Fruit fly (Drosophila melanogaster) whole organism, embryonic: ENCODE results near the gene CG9117.

ENCODE experiments used
- CG1024 ChIP-seq: fragments of 200-800 bp; sonication (Bioruptor generic); IDR thresholded peaks from 2 replicates; pipeline ENCODE4 v1.3.6; 2022; ENCODE audit warnings: missing biosample characterization, missing genetic modification characterization
- CG10959 ChIP-seq: fragments of 200-800 bp; sonication (Bioruptor generic); IDR thresholded peaks from 2 replicates; pipeline ENCODE4 v1.3.6; 2022; ENCODE audit warnings: missing biosample characterization, missing genetic modification characterization
- CG11456 ChIP-seq: fragments of 200-800 bp; sonication (Bioruptor generic); IDR thresholded peaks from 3 replicates; pipeline ENCODE4 v1.3.6; 2022; ENCODE audit warnings: missing biosample characterization, missing genetic modification characterization
- CG12769 ChIP-seq: fragments of 200-800 bp; sonication (Bioruptor generic); optimal IDR thresholded peaks from 2 replicates; lab custom pipeline; 2019; ENCODE audit warnings: missing biosample characterization, mild to moderate bottlenecking, missing genetic modification characterization, moderate library complexity
- CG13123 ChIP-seq: fragments of 200-800 bp; sonication (Bioruptor generic); optimal IDR thresholded peaks from 2 replicates; lab custom pipeline; 2016; ENCODE audit warnings: missing biosample characterization, missing genetic modification characterization
- CG15073 ChIP-seq: fragments of 200-800 bp; sonication (Bioruptor generic); optimal IDR thresholded peaks from 2 replicates; lab custom pipeline; 2016; ENCODE audit warnings: missing biosample characterization, missing genetic modification characterization
- CG15601 ChIP-seq: fragments of 200-800 bp; sonication (Bioruptor generic); optimal IDR thresholded peaks from 3 replicates; lab custom pipeline; 2019; ENCODE audit warnings: missing biosample characterization, mild to moderate bottlenecking, missing genetic modification characterization, moderate library complexity
- CG16779 ChIP-seq: fragments of 200-800 bp; sonication (Bioruptor generic); IDR thresholded peaks from 2 replicates; pipeline ENCODE4 v1.3.6; 2022; ENCODE audit warnings: missing biosample characterization, missing genetic modification characterization
- CG16813 ChIP-seq: fragments of 200-800 bp; sonication (Bioruptor generic); IDR thresholded peaks from 3 replicates; pipeline ENCODE4 v1.3.6; 2022; ENCODE audit warnings: missing biosample characterization, missing genetic modification characterization; ENCODE audit not compliant: partially characterized antibody
- CG17361 ChIP-seq: fragments of 200-800 bp; sonication (Bioruptor generic); IDR thresholded peaks from 3 replicates; pipeline ENCODE4 v1.3.6; 2022; ENCODE audit warnings: missing biosample characterization, missing genetic modification characterization
- CG17912 ChIP-seq: fragments of 200-800 bp; sonication (Bioruptor generic); optimal IDR thresholded peaks from 2 replicates; lab custom pipeline; 2018; ENCODE audit warnings: missing biosample characterization, mild to moderate bottlenecking, missing genetic modification characterization
- CG1832 ChIP-seq: fragments of 200-800 bp; sonication (Bioruptor generic); optimal IDR thresholded peaks from 2 replicates; lab custom pipeline; 2017; ENCODE audit warnings: missing biosample characterization, mild to moderate bottlenecking, missing genetic modification characterization, inconsistent platforms
- CG3407 ChIP-seq: fragments of 200-800 bp; sonication (Bioruptor generic); optimal IDR thresholded peaks from 2 replicates; lab custom pipeline; 2018; ENCODE audit warnings: missing biosample characterization, mild to moderate bottlenecking, missing genetic modification characterization
- CG3838 ChIP-seq: fragments of 200-800 bp; sonication (Bioruptor generic); optimal IDR thresholded peaks from 3 replicates; lab custom pipeline; 2016; ENCODE audit warnings: missing biosample characterization, missing genetic modification characterization
- CG3995 ChIP-seq: fragments of 200-800 bp; sonication (Bioruptor generic); optimal IDR thresholded peaks from 3 replicates; lab custom pipeline; 2016; ENCODE audit warnings: missing biosample characterization, missing genetic modification characterization
- CG6175 ChIP-seq: fragments of 200-800 bp; sonication (Bioruptor generic); IDR thresholded peaks from 3 replicates; pipeline ENCODE4 v1.3.6; 2022; ENCODE audit warnings: missing biosample characterization, missing genetic modification characterization
- CG8359 ChIP-seq: fragments of 200-800 bp; sonication (Bioruptor generic); optimal IDR thresholded peaks from 2 replicates; lab custom pipeline; 2017; ENCODE audit warnings: missing biosample characterization, mild to moderate bottlenecking, missing genetic modification characterization, borderline replicate concordance
- CG8388 ChIP-seq: fragments of 200-800 bp; sonication (Bioruptor generic); optimal IDR thresholded peaks from 2 replicates; lab custom pipeline; 2019; ENCODE audit warnings: missing biosample characterization, mild to moderate bottlenecking, missing genetic modification characterization, moderate library complexity
- CG8765 ChIP-seq: fragments of 200-800 bp; sonication (Bioruptor generic); IDR thresholded peaks from 2 replicates; pipeline ENCODE4 v1.3.6; 2022; ENCODE audit warnings: missing biosample characterization, missing genetic modification characterization
- Chrac-16 ChIP-seq: fragments of 200-800 bp; sonication (Bioruptor generic); optimal IDR thresholded peaks from 3 replicates; lab custom pipeline; 2016; ENCODE audit warnings: missing biosample characterization, missing genetic modification characterization
- CkIIα-i1 ChIP-seq: fragments of 200-800 bp; sonication (Bioruptor generic); IDR thresholded peaks from 2 replicates; pipeline ENCODE4 v1.3.6; 2022; ENCODE audit warnings: missing biosample characterization, missing genetic modification characterization
- Deaf1 ChIP-seq: fragments of 200-800 bp; optimal IDR thresholded peaks from 3 replicates; lab custom pipeline; 2019; ENCODE audit warnings: missing biosample characterization, mild to moderate bottlenecking, missing genetic modification characterization, moderate library complexity
- Dll ChIP-seq: fragments of 200-800 bp; sonication (Bioruptor generic); IDR thresholded peaks from 4 replicates; pipeline ENCODE4 v1.3.6; 2022; ENCODE audit warnings: missing biosample characterization, missing genetic modification characterization; ENCODE audit not compliant: partially characterized antibody
- Dp ChIP-seq: fragments of 200-800 bp; sonication (Bioruptor generic); optimal IDR thresholded peaks from 2 replicates; lab custom pipeline; 2018; ENCODE audit warnings: missing biosample characterization, mild to moderate bottlenecking, missing genetic modification characterization, moderate library complexity
- H15 ChIP-seq: fragments of 200-800 bp; sonication (Bioruptor generic); IDR thresholded peaks from 3 replicates; pipeline ENCODE4 v1.3.6; 2022; ENCODE audit warnings: missing biosample characterization, missing genetic modification characterization
- Oaz ChIP-seq: fragments of 200-800 bp; sonication (Bioruptor generic); IDR thresholded peaks from 2 replicates; pipeline ENCODE4 v1.3.6; 2022; ENCODE audit warnings: missing biosample characterization, missing genetic modification characterization
- Sox100B ChIP-seq: fragments of 200-800 bp; sonication (Bioruptor generic); optimal IDR thresholded peaks from 3 replicates; lab custom pipeline; 2018; ENCODE audit warnings: missing biosample characterization, mild to moderate bottlenecking, missing genetic modification characterization
- Taf1 ChIP-seq: fragments of 200-800 bp; sonication (Bioruptor generic); IDR thresholded peaks from 2 replicates; pipeline ENCODE4 v1.3.6; 2022; ENCODE audit warnings: missing biosample characterization, missing genetic modification characterization
- ab ChIP-seq: fragments of 200-800 bp; sonication (Bioruptor generic); optimal IDR thresholded peaks from 2 replicates; lab custom pipeline; 2016; ENCODE audit warnings: missing biosample characterization, missing genetic modification characterization
- bowl ChIP-seq: fragments of 200-800 bp; sonication (Bioruptor generic); IDR thresholded peaks from 2 replicates; pipeline ENCODE4 v1.3.6; 2022; ENCODE audit warnings: missing biosample characterization, missing genetic modification characterization
- cwo ChIP-seq: fragments of 200-800 bp; sonication (Bioruptor generic); optimal IDR thresholded peaks from 3 replicates; lab custom pipeline; 2017; ENCODE audit warnings: missing biosample characterization, missing genetic modification characterization, mild to moderate bottlenecking, moderate library complexity, missing genetic modification reagents
- dati ChIP-seq: fragments of 200-800 bp; sonication (Bioruptor generic); IDR thresholded peaks from 2 replicates; pipeline ENCODE4 v1.3.6; 2022; ENCODE audit warnings: missing biosample characterization, missing genetic modification characterization
- eyg ChIP-seq: fragments of 200-800 bp; sonication (Bioruptor generic); optimal IDR thresholded peaks from 3 replicates; lab custom pipeline; 2016; ENCODE audit warnings: missing biosample characterization, missing genetic modification characterization
- fd64A ChIP-seq: fragments of 200-800 bp; sonication (Bioruptor generic); optimal IDR thresholded peaks from 3 replicates; lab custom pipeline; 2018; ENCODE audit warnings: missing biosample characterization, mild to moderate bottlenecking, missing genetic modification characterization
- fru ChIP-seq: fragments of >200 bp; optimal IDR thresholded peaks from 2 replicates; lab custom pipeline; 2017
- gce ChIP-seq: fragments of 200-800 bp; sonication (Bioruptor generic); IDR thresholded peaks from 3 replicates; pipeline ENCODE4 v1.3.6; 2022; ENCODE audit warnings: missing biosample characterization, missing genetic modification characterization
- h ChIP-seq: fragments of >200 bp; optimal IDR thresholded peaks from 2 replicates; lab custom pipeline; 2017
- jing ChIP-seq: fragments of 200-800 bp; sonication (Bioruptor generic); optimal IDR thresholded peaks from 2 replicates; lab custom pipeline; 2018; ENCODE audit warnings: missing biosample characterization, mild to moderate bottlenecking, missing genetic modification characterization
- klu ChIP-seq: fragments of 200-800 bp; sonication (Bioruptor generic); IDR thresholded peaks from 2 replicates; pipeline ENCODE4 v1.3.6; 2022; ENCODE audit warnings: missing biosample characterization, missing genetic modification characterization
- mam ChIP-seq: fragments of 200-800 bp; sonication (Bioruptor generic); optimal IDR thresholded peaks from 3 replicates; lab custom pipeline; 2016; ENCODE audit warnings: missing biosample characterization, missing genetic modification characterization
- nmo ChIP-seq: fragments of 200-800 bp; sonication (Bioruptor generic); optimal IDR thresholded peaks from 2 replicates; lab custom pipeline; 2018; ENCODE audit warnings: missing biosample characterization, mild to moderate bottlenecking, missing genetic modification characterization, moderate library complexity
- otp ChIP-seq: fragments of 200-800 bp; sonication (Bioruptor generic); IDR thresholded peaks from 3 replicates; pipeline ENCODE4, ENCODE4 v1.3.6; 2022; ENCODE audit warnings: missing biosample characterization, missing genetic modification characterization
- pho ChIP-seq: fragments of 200-800 bp; sonication (Bioruptor generic); optimal IDR thresholded peaks from 2 replicates; lab custom pipeline; 2016; ENCODE audit warnings: missing biosample characterization, missing genetic modification characterization
- pzg ChIP-seq: fragments of 200-800 bp; sonication (Bioruptor generic); optimal IDR thresholded peaks from 3 replicates; lab custom pipeline; 2018; ENCODE audit warnings: missing biosample characterization, mild to moderate bottlenecking, missing genetic modification characterization, moderate library complexity
- ranshi ChIP-seq: fragments of 200-800 bp; sonication (Bioruptor generic); IDR thresholded peaks from 2 replicates; pipeline ENCODE4 v1.3.6; 2022; ENCODE audit warnings: missing biosample characterization, missing genetic modification characterization
- row ChIP-seq: fragments of 200-800 bp; sonication (Bioruptor generic); IDR thresholded peaks from 3 replicates; pipeline ENCODE4 v1.3.6; 2022; ENCODE audit warnings: missing biosample characterization, missing genetic modification characterization
- schlank ChIP-seq: fragments of 200-800 bp; sonication (Bioruptor generic); optimal IDR thresholded peaks from 2 replicates; lab custom pipeline; 2018; ENCODE audit warnings: missing biosample characterization, mild to moderate bottlenecking, missing genetic modification characterization
- sob ChIP-seq: fragments of 200-800 bp; sonication (Bioruptor generic); IDR thresholded peaks from 2 replicates; pipeline ENCODE4 v1.3.6; 2022; ENCODE audit warnings: missing biosample characterization, missing genetic modification characterization
- sqz ChIP-seq: fragments of 200-800 bp; sonication (Bioruptor generic); optimal IDR thresholded peaks from 3 replicates; lab custom pipeline; 2018; ENCODE audit warnings: missing biosample characterization, mild to moderate bottlenecking, missing genetic modification characterization
- stc ChIP-seq: fragments of 200-800 bp; sonication (Bioruptor generic); IDR thresholded peaks from 2 replicates; pipeline ENCODE4 v1.3.6; 2022; ENCODE audit warnings: missing biosample characterization, missing genetic modification characterization
- tup ChIP-seq: fragments of 200-800 bp; sonication (Bioruptor generic); optimal IDR thresholded peaks from 2 replicates; lab custom pipeline; 2016; ENCODE audit warnings: missing biosample characterization, mild to moderate bottlenecking, missing genetic modification characterization, moderate library complexity
- unc-4 ChIP-seq: fragments of 200-800 bp; sonication (Bioruptor generic); IDR thresholded peaks from 2 replicates; pipeline ENCODE4 v1.3.6; 2022; ENCODE audit warnings: missing biosample characterization, missing genetic modification characterization; ENCODE audit not compliant: partially characterized antibody
- zfh1 ChIP-seq: fragments of 200-800 bp; sonication (Bioruptor generic); IDR thresholded peaks from 3 replicates; pipeline ENCODE4 v1.3.6; 2022; ENCODE audit warnings: missing biosample characterization, missing genetic modification characterization

The CG9117 gene

DNA sequence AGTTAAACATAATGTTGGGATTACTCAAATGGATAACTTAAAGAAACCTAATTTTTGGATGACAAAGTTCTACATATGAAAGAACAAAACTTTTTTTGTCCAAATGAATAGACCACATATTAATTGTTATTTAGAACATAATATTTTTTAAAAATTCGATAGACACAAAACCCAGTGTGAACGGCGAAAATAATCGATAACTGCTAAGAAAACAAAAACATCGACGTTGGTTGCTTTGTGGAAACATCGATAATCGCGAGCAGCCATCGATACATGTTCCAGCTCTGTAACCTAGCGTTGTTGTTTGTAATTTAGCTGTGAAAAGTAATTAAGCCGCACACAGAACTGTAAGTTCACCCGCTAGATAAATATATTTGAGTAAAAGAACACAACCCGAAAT, 12.9 kb upstream of the CG9117 start, which contains the start of gene CG9135 (continued):
- no peak for TF ChIP-seq stc (GFP tag; lab: Robert Waterston, UW)
- TF ChIP-seq CG1024: no peak
- peak; percentile 59 for TF ChIP-seq row
- no peak for TF ChIP-seq gce (GFP tag; lab: Robert Waterston, UW)
- TF ChIP-seq CG15073 (GFP tag; lab: Kevin White, UChicago): no peak
- TF ChIP-seq zfh1 (GFP tag; lab: Robert Waterston, UW): no peak
- TF ChIP-seq CG1832 (GFP tag; lab: Kevin White, UChicago): no peak
- TF ChIP-seq Sox100B (GFP tag; lab: Kevin White, UChicago): no peak
- TF ChIP-seq eyg: no peak
- no peak for TF ChIP-seq H15 (GFP tag; lab: Robert Waterston, UW)
- no peak for TF ChIP-seq dati (GFP tag; lab: Robert Waterston, UW)
- TF ChIP-seq CG13123 (GFP tag; lab: Kevin White, UChicago): no peak
- no peak for TF ChIP-seq cwo (GFP tag; lab: Kevin White, UChicago)
- no peak for TF ChIP-seq CG12769 (tag; lab: Kevin White, UChicago)
- TF ChIP-seq CG11456 (GFP tag; lab: Robert Waterston, UW): no peak
- no peak for TF ChIP-seq fru
- no peak for TF ChIP-seq bowl (GFP tag; lab: Robert Waterston, UW)
- peak; percentile 86 for TF ChIP-seq pzg (GFP tag; lab: Kevin White, UChicago)
- TF ChIP-seq CG3407 (GFP tag; lab: Kevin White, UChicago): no peak
- TF ChIP-seq Oaz (GFP tag; lab: Robert Waterston, UW): no peak
- no peak for TF ChIP-seq tup (GFP tag; lab: Kevin White, UChicago)
- no peak for TF ChIP-seq CG3838 (GFP tag; lab: Kevin White, UChicago)
- peak; percentile 50; the same call in 1 of the 2 replicates for TF ChIP-seq sob
- peak; percentile 70 for TF ChIP-seq Dp (GFP tag; lab: Kevin White, UChicago)
- peak; percentile 99 for TF ChIP-seq unc-4 (GFP tag; lab: Robert Waterston, UW)
- no peak for TF ChIP-seq h (lab: Kevin White, UChicago)
- TF ChIP-seq CkIIα-i1 (GFP tag; lab: Robert Waterston, UW): peak; percentile 69; the same call in 1 of the 2 replicates
- no peak for TF ChIP-seq fd64A (GFP tag; lab: Kevin White, UChicago)
- no peak for TF ChIP-seq jing
- TF ChIP-seq CG17912 (GFP tag; lab: Kevin White, UChicago): no peak
- TF ChIP-seq CG17361 (GFP tag; lab: Robert Waterston, UW): no peak
- TF ChIP-seq CG8765 (GFP tag; lab: Robert Waterston, UW): no peak
- no peak for TF ChIP-seq sqz (GFP tag; lab: Kevin White, UChicago)
- no peak for TF ChIP-seq Taf1 (GFP tag; lab: Robert Waterston, UW)
- peak; percentile 36 for TF ChIP-seq nmo (GFP tag; lab: Kevin White, UChicago)
- no peak for TF ChIP-seq CG8359
- TF ChIP-seq pho: no peak
- TF ChIP-seq CG16813: peak; percentile 99
- TF ChIP-seq ab (GFP tag; lab: Kevin White, UChicago): no peak
- peak; percentile 11 for TF ChIP-seq CG15601 (tag; lab: Kevin White, UChicago)
- TF ChIP-seq schlank (tag; lab: Kevin White, UChicago): no peak
- no peak for TF ChIP-seq otp
- TF ChIP-seq ranshi: no peak
- TF ChIP-seq Dll (GFP tag; lab: Robert Waterston, UW): peak; percentile 96
- no peak for TF ChIP-seq CG16779 (GFP tag; lab: Robert Waterston, UW)
- peak; percentile 60 for TF ChIP-seq CG3995 (GFP tag; lab: Kevin White, UChicago)
- no peak for TF ChIP-seq CG10959
- no peak for TF ChIP-seq Deaf1 (tag; lab: Kevin White, UChicago)
- no peak for TF ChIP-seq CG6175 (GFP tag; lab: Robert Waterston, UW)
- TF ChIP-seq CG8388 (GFP tag; lab: Kevin White, UChicago): no peak
- no peak for TF ChIP-seq mam (GFP tag; lab: Kevin White, UChicago)
- no peak for TF ChIP-seq klu (GFP tag; lab: Robert Waterston, UW)
- no peak for TF ChIP-seq Chrac-16 (GFP tag; lab: Kevin White, UChicago)
